Worm (Caenorhabditis elegans) whole organism, young adult: ENCODE results near the gene him-6.
"Not testable (repeated sequence)": the region's sequence is repeated elsewhere in the genome, so short reads cannot be mapped to it uniquely, and the experiment has no call there.

Experiments used
- F37B4.10 ChIP-seq: fragments of 200-800 bp; sonication (Bioruptor generic); IDR thresholded peaks from 2 replicates; pipeline ENCODE4 v1.3.6; 2022; ENCODE audit warnings: missing genetic modification characterization, missing compliant biosample characterization
- K12H6.12 ChIP-seq: fragments of 200-800 bp; sonication (Bioruptor generic); optimal IDR thresholded peaks from 2 replicates; lab custom pipeline; 2018; ENCODE audit warnings: mild to moderate bottlenecking, missing genetic modification characterization, missing compliant biosample characterization
- T26A5.8 ChIP-seq: sonication (generic microtip); optimal IDR thresholded peaks from 2 replicates; lab custom pipeline; 2016; ENCODE audit warnings: missing genetic modification characterization, missing compliant biosample characterization
- Y53F4B.3 ChIP-seq: fragments of 200-800 bp; sonication (Bioruptor generic); IDR thresholded peaks from 2 replicates; pipeline ENCODE4 v1.3.6; 2022; ENCODE audit warnings: missing genetic modification reagents, missing genetic modification characterization, missing compliant biosample characterization
- Y53G8AR.9 ChIP-seq: fragments of 200-800 bp; sonication (Bioruptor generic); conservative IDR thresholded peaks from 2 replicates; pipeline ENCODE4 v1.3.6; 2022; ENCODE audit warnings: missing genetic modification reagents, missing genetic modification characterization, missing compliant biosample characterization
- Y95B8A.8 ChIP-seq: fragments of 200-800 bp; sonication (Bioruptor generic); IDR thresholded peaks from 2 replicates; pipeline ENCODE4 v1.3.6; 2022; ENCODE audit warnings: missing genetic modification reagents, missing genetic modification characterization, missing compliant biosample characterization
- ama-1 ChIP-seq, 3 experiments: fragments of 150-350 bp in 1 of 3; sonication (generic microtip) in 2 of 3; optimal IDR thresholded peaks; 2 replicates each; lab custom pipeline; 2014 to 2018; ENCODE audit warnings: missing biosample characterization in 2 of 3, missing genetic modification characterization in 2 of 3, missing genetic modification reagents in 2 of 3
- aptf-2 ChIP-seq: fragments of 200-800 bp; sonication (Bioruptor generic); conservative IDR thresholded peaks from 2 replicates; pipeline ENCODE4 v1.3.6; 2022; ENCODE audit warnings: missing genetic modification reagents, missing genetic modification characterization, missing compliant biosample characterization
- atf-7 ChIP-seq: sonication (generic microtip); optimal IDR thresholded peaks from 2 replicates; lab custom pipeline; 2017; ENCODE audit warnings: mild to moderate bottlenecking, missing genetic modification characterization, missing compliant biosample characterization
- attf-3 ChIP-seq: fragments of 200-800 bp; sonication (Bioruptor generic); conservative IDR thresholded peaks from 2 replicates; pipeline ENCODE4 v1.3.6; 2022; ENCODE audit warnings: missing genetic modification reagents, missing genetic modification characterization, missing compliant biosample characterization
- attf-6 ChIP-seq: fragments of 200-800 bp; sonication (Bioruptor generic); IDR thresholded peaks from 2 replicates; pipeline ENCODE4 v1.3.6; 2022; ENCODE audit warnings: missing genetic modification reagents, missing genetic modification characterization, missing compliant biosample characterization
- bed-2 ChIP-seq: fragments of 200-800 bp; sonication (Bioruptor generic); IDR thresholded peaks from 2 replicates; pipeline ENCODE4 v1.3.6; 2022; ENCODE audit warnings: missing genetic modification reagents, missing genetic modification characterization, missing compliant biosample characterization
- ceh-27 ChIP-seq: fragments of 200-800 bp; sonication (Bioruptor generic); optimal IDR thresholded peaks from 2 replicates; lab custom pipeline; 2018; ENCODE audit warnings: mild to moderate bottlenecking, missing genetic modification characterization, moderate library complexity, missing compliant biosample characterization
- ceh-91 ChIP-seq: fragments of 200-800 bp; sonication (Bioruptor generic); IDR thresholded peaks from 2 replicates; pipeline ENCODE4 v1.3.6; 2022; ENCODE audit warnings: missing genetic modification reagents, missing genetic modification characterization, missing compliant biosample characterization
- efl-1 ChIP-seq: fragments of 150-350 bp; optimal IDR thresholded peaks from 2 replicates; lab custom pipeline; 2014; ENCODE audit warnings: missing biosample characterization, missing genetic modification reagents, missing genetic modification characterization
- egl-18 ChIP-seq: fragments of 200-800 bp; sonication (Bioruptor generic); IDR thresholded peaks from 2 replicates; pipeline ENCODE4 v1.3.6; 2022; ENCODE audit warnings: missing genetic modification reagents, missing genetic modification characterization, missing compliant biosample characterization
- egrh-3 ChIP-seq: fragments of 200-800 bp; sonication (Bioruptor generic); IDR thresholded peaks from 2 replicates; pipeline ENCODE4 v1.3.6; 2022; ENCODE audit warnings: missing genetic modification reagents, missing genetic modification characterization, missing compliant biosample characterization
- hlh-12 ChIP-seq: sonication (generic microtip); optimal IDR thresholded peaks from 2 replicates; lab custom pipeline; 2016; ENCODE audit warnings: missing genetic modification characterization, missing compliant biosample characterization
- hmg-1.2 ChIP-seq: fragments of 200-800 bp; sonication (Bioruptor generic); IDR thresholded peaks from 2 replicates; pipeline ENCODE4 v1.3.6; 2022; ENCODE audit warnings: missing genetic modification reagents, missing genetic modification characterization, missing compliant biosample characterization
- hmg-20 ChIP-seq: fragments of 200-800 bp; sonication (Bioruptor generic); IDR thresholded peaks from 2 replicates; pipeline ENCODE4 v1.3.6; 2022; ENCODE audit warnings: missing genetic modification reagents, missing genetic modification characterization, missing compliant biosample characterization
- let-526 ChIP-seq: fragments of 200-800 bp; sonication (Bioruptor generic); IDR thresholded peaks from 2 replicates; pipeline ENCODE4 v1.3.6; 2022; ENCODE audit warnings: missing genetic modification reagents, missing genetic modification characterization, missing compliant biosample characterization
- lin-26 ChIP-seq: fragments of 200-800 bp; sonication (Bioruptor generic); IDR thresholded peaks from 2 replicates; pipeline ENCODE4 v1.3.6; 2022; ENCODE audit warnings: missing genetic modification reagents, missing genetic modification characterization, missing compliant biosample characterization
- lin-40 ChIP-seq: sonication (generic microtip); optimal IDR thresholded peaks from 2 replicates; lab custom pipeline; 2016; ENCODE audit warnings: missing genetic modification characterization, mild to moderate bottlenecking, missing compliant biosample characterization, missing genotype, missing genetic modification reagents
- lsl-1 ChIP-seq: fragments of 200-800 bp; sonication (Bioruptor generic); optimal IDR thresholded peaks from 2 replicates; lab custom pipeline; 2018; ENCODE audit warnings: mild to moderate bottlenecking, missing genetic modification characterization, moderate library complexity, missing compliant biosample characterization
- lsy-27 ChIP-seq: sonication (generic microtip); optimal IDR thresholded peaks from 2 replicates; lab custom pipeline; 2017; ENCODE audit warnings: missing genetic modification characterization, mild to moderate bottlenecking, missing compliant biosample characterization, antibody characterized with exemption, missing genotype, borderline replicate concordance; ENCODE audit not compliant: insufficient read depth
- madf-10 ChIP-seq: sonication (generic microtip); optimal IDR thresholded peaks from 2 replicates; lab custom pipeline; 2016; ENCODE audit warnings: mild to moderate bottlenecking, missing genetic modification characterization, missing compliant biosample characterization
- madf-8 ChIP-seq: fragments of 200-800 bp; sonication (Bioruptor generic); conservative IDR thresholded peaks from 2 replicates; pipeline ENCODE4 v1.3.6; 2022; ENCODE audit warnings: missing genetic modification reagents, missing genetic modification characterization, missing compliant biosample characterization
- mel-28 ChIP-seq: sonication (generic microtip); optimal IDR thresholded peaks from 2 replicates; lab custom pipeline; 2016; ENCODE audit warnings: borderline replicate concordance, mild to moderate bottlenecking, missing genetic modification characterization, missing compliant biosample characterization
- mes-4 ChIP-seq: sonication (generic microtip); optimal IDR thresholded peaks from 2 replicates; lab custom pipeline; 2016; ENCODE audit warnings: missing genotype, missing genetic modification characterization, missing compliant biosample characterization
- mxl-1 ChIP-seq: sonication (generic microtip); optimal IDR thresholded peaks from 2 replicates; lab custom pipeline; 2016; ENCODE audit warnings: missing genetic modification characterization, missing compliant biosample characterization
- nhr-179 ChIP-seq: sonication (generic microtip); optimal IDR thresholded peaks from 2 replicates; lab custom pipeline; 2016; ENCODE audit warnings: mild to moderate bottlenecking, missing genetic modification characterization, missing compliant biosample characterization
- pbrm-1 ChIP-seq: fragments of 200-800 bp; sonication (Bioruptor generic); IDR thresholded peaks from 2 replicates; pipeline ENCODE4 v1.3.6; 2022; ENCODE audit warnings: missing genetic modification reagents, missing genetic modification characterization, missing compliant biosample characterization
- repo-1 ChIP-seq: sonication (generic microtip); optimal IDR thresholded peaks from 2 replicates; lab custom pipeline; 2017; ENCODE audit warnings: mild to moderate bottlenecking, missing genetic modification characterization, missing compliant biosample characterization
- snpc-1.1 ChIP-seq: sonication (generic microtip); optimal IDR thresholded peaks from 2 replicates; lab custom pipeline; 2017; ENCODE audit warnings: missing genetic modification characterization, mild to moderate bottlenecking, missing compliant biosample characterization, antibody characterized with exemption, moderate library complexity, missing genotype, missing genetic modification reagents; ENCODE audit not compliant: insufficient read depth
- tbp1 ChIP-seq: fragments of 200-800 bp; sonication (Bioruptor generic); optimal IDR thresholded peaks from 2 replicates; lab custom pipeline; 2018; ENCODE audit warnings: mild to moderate bottlenecking, missing genetic modification characterization, missing compliant biosample characterization
- ztf-18 ChIP-seq: sonication (generic microtip); optimal IDR thresholded peaks from 2 replicates; lab custom pipeline; 2016; ENCODE audit warnings: missing genotype, mild to moderate bottlenecking, missing genetic modification characterization, missing compliant biosample characterization
- ztf-22 ChIP-seq: fragments of 200-800 bp; sonication (Bioruptor generic); optimal IDR thresholded peaks from 2 replicates; lab custom pipeline; 2018; ENCODE audit warnings: mild to moderate bottlenecking, missing genetic modification characterization, moderate library complexity, missing compliant biosample characterization

The him-6 gene

DNA sequence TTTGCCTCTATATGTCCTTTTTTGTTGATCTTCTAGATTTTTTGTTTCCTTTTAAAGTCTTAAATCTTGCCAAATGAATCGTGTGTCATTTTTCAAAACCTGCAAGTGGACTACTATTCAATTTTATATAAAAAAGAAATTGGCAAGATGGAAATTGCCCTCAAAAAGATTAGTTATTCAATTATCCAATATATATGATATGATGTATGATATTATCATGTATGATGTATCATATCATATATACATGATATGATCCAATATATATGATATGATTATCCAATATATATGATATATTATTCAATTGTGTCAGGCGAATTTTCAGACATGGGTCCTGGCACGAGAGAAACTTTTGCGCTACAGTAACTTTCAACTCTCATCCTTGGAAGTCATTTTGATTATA lies 4.6 kb downstream of the him-6 start, which contains the start of gene sru-20:
Gene sru-20, plus strand, starts transcription at position 301 of the 400 bp plus-strand sequence.
- TF ChIP-seq lsy-27 (no peak), lin-40 (no peak), ama-1 (optimal IDR thresholded peaks at IDR 0.05; lab: Kevin White, UChicago) (no peak), ama-1 (GFP tag; optimal IDR thresholded peaks at IDR 0.05; lab: Kevin White, UChicago) (peak in 1 of 2 experiments; percentile 30), tbp1 (GFP tag; lab: Kevin White, UChicago) (no peak)

DNA sequence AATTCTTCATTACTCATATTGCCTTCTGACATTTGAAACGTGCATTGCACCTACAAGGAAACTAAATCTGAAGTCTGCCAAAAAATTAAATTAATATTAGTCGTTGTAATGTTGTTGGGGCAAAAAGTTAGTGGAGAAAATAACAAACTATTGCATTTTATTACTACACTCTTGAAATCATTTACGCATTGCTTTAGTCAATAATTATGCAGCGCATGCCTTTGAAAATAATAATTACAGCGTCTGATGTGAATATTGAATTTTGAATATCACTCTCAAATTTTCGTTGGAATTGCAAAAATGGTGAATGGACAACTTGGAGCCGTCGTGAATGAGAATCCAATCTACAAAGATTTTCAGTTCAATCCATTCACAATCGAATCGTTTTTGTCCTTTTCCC lies 7.6 kb downstream of the him-6 start, which contains the start of gene sru-19:
Gene sru-19, plus strand, starts transcription at position 301 of the 400 bp plus-strand sequence.
- TF ChIP-seq lsl-1 = no peak
- TF ChIP-seq lsy-27 = no peak
- TF ChIP-seq aptf-2 = no peak
- TF ChIP-seq lin-26 (GFP tag; lab: Robert Waterston, UW) = no peak
- no peak for TF ChIP-seq bed-2 (GFP tag; lab: Robert Waterston, UW)
- no peak for TF ChIP-seq lin-40
- TF ChIP-seq hmg-20 (GFP tag; lab: Robert Waterston, UW) = no peak
- no peak for TF ChIP-seq mxl-1 (tag; lab: Kevin White, UChicago)
- TF ChIP-seq, all 124 proteins: peak for 0

- no peak for TF ChIP-seq ceh-27 (GFP tag; lab: Kevin White, UChicago)
- no peak for TF ChIP-seq hmg-1.2 (GFP tag; lab: Robert Waterston, UW)
- no peak for TF ChIP-seq mes-4
- no peak for TF ChIP-seq atf-7 (tag; lab: Kevin White, UChicago)
- TF ChIP-seq mel-28 (tag; lab: Kevin White, UChicago) = no peak
- TF ChIP-seq ama-1 (optimal IDR thresholded peaks at IDR 0.05; lab: Kevin White, UChicago) = no peak
- TF ChIP-seq ama-1 (GFP tag; optimal IDR thresholded peaks at IDR 0.05; lab: Kevin White, UChicago) = no peak
- no peak for TF ChIP-seq hlh-12 (tag; lab: Kevin White, UChicago)
- no peak for TF ChIP-seq Y53F4B.3
- no peak for TF ChIP-seq attf-3 (GFP tag; lab: Robert Waterston, UW)
- no peak for TF ChIP-seq ztf-18 (tag; lab: Kevin White, UChicago)
- no peak for TF ChIP-seq ztf-22 (GFP tag; lab: Kevin White, UChicago)
- no peak for TF ChIP-seq madf-10 (tag; lab: Kevin White, UChicago)
- TF ChIP-seq T26A5.8 (tag; lab: Kevin White, UChicago) = no peak
- TF ChIP-seq Y53G8AR.9 (GFP tag; lab: Robert Waterston, UW) = no peak
- no peak for TF ChIP-seq ceh-91 (GFP tag; lab: Robert Waterston, UW)
- TF ChIP-seq pbrm-1 (GFP tag; lab: Robert Waterston, UW) = no peak
- TF ChIP-seq snpc-1.1 (tag; lab: Kevin White, UChicago) = no peak
- TF ChIP-seq attf-6 (GFP tag; lab: Robert Waterston, UW) = no peak
- TF ChIP-seq bed-2 (GFP tag; lab: Robert Waterston, UW) = no peak
- TF ChIP-seq Y95B8A.8 (GFP tag; lab: Robert Waterston, UW) = no peak
Observed at ce11 chrIV:12501956-12502355, 11.4 kb downstream of the him-6 start, which contains the start of gene sru-18. Gene sru-18 (plus strand): TSS chrIV:12502256.

- not testable (repeated sequence) for TF ChIP-seq egl-18 (GFP tag; lab: Robert Waterston, UW); lin-40; F37B4.10 (GFP tag; lab: Robert Waterston, UW)
Observed at ce11 chrIV:12505397-12505796, 14.8 kb downstream of the him-6 start, which contains the start of gene sru-17. Gene sru-17 (plus strand): TSS chrIV:12505697.

ce11 chrIV:12520150-12520549 lies 29.6 kb downstream of the him-6 start, which contains the start of gene tsp-4:
Gene tsp-4 (minus strand): TSS chrIV:12520250.
- no peak for TF ChIP-seq efl-1
- TF ChIP-seq attf-3 (GFP tag; lab: Robert Waterston, UW) = no peak
- TF ChIP-seq madf-8 (GFP tag; lab: Robert Waterston, UW) = no peak
- TF ChIP-seq K12H6.12 = no peak
- TF ChIP-seq nhr-179 (tag; lab: Kevin White, UChicago) = no peak
- TF ChIP-seq tbp1 (GFP tag; lab: Kevin White, UChicago) = no peak
- no peak for TF ChIP-seq ceh-27 (GFP tag; lab: Kevin White, UChicago)
- TF ChIP-seq egrh-3 (GFP tag; lab: Robert Waterston, UW) = no peak
- TF ChIP-seq repo-1 (tag; lab: Kevin White, UChicago) = no peak
- no peak for TF ChIP-seq let-526 (GFP tag; lab: Robert Waterston, UW)
